Fruit fly (Drosophila melanogaster) whole organism, wandering third instar larva: ENCODE results near the gene CG9777.

ENCODE experiments used
- Abd-B ChIP-seq: fragments of >200 bp; optimal IDR thresholded peaks from 2 replicates; lab custom pipeline; 2017; ENCODE audit warnings: missing biosample characterization, missing genetic modification characterization
- CG32264 ChIP-seq: fragments of 200-800 bp; sonication (Bioruptor generic); optimal IDR thresholded peaks from 2 replicates; lab custom pipeline; 2016; ENCODE audit warnings: missing biosample characterization, missing genetic modification characterization
- CG9705 ChIP-seq: fragments of 200-800 bp; sonication (Bioruptor generic); optimal IDR thresholded peaks from 2 replicates; lab custom pipeline; 2018; ENCODE audit warnings: missing biosample characterization, mild to moderate bottlenecking, missing genetic modification characterization
- CrebA ChIP-seq: fragments of 200-800 bp; sonication (Bioruptor generic); optimal IDR thresholded peaks from 2 replicates; lab custom pipeline; 2016; ENCODE audit warnings: missing biosample characterization, mild to moderate bottlenecking, missing genetic modification characterization, borderline replicate concordance
- Dfd ChIP-seq: fragments of >200 bp; optimal IDR thresholded peaks from 2 replicates; lab custom pipeline; 2017; ENCODE audit warnings: missing biosample characterization, missing genetic modification characterization
- Dif ChIP-seq: fragments of 200-275, 200-300 bp; sonication (Bioruptor generic); optimal IDR thresholded peaks from 2 replicates; lab custom pipeline; 2018; ENCODE audit warnings: missing biosample characterization, missing genetic modification characterization; ENCODE audit not compliant: partially characterized antibody
- GATAd ChIP-seq: sonication (Bioruptor generic); optimal IDR thresholded peaks from 2 replicates; lab custom pipeline; 2016; ENCODE audit warnings: missing biosample characterization, missing genetic modification characterization
- HLH106 ChIP-seq: fragments of 200-800 bp; optimal IDR thresholded peaks from 3 replicates; lab custom pipeline; 2019; ENCODE audit warnings: missing biosample characterization, mild to moderate bottlenecking, missing genetic modification characterization, moderate library complexity
- Hnf4 ChIP-seq: fragments of 200-800 bp; sonication (Bioruptor generic); optimal IDR thresholded peaks from 2 replicates; lab custom pipeline; 2016; ENCODE audit warnings: missing biosample characterization, mild to moderate bottlenecking, missing genetic modification characterization
- Hr78 ChIP-seq: fragments of >200 bp; optimal IDR thresholded peaks from 2 replicates; lab custom pipeline; 2017; ENCODE audit warnings: missing biosample characterization, missing genetic modification characterization
- Hr83 ChIP-seq: fragments of 200-300 bp; sonication (Bioruptor generic); optimal IDR thresholded peaks from 2 replicates; lab custom pipeline; 2016; ENCODE audit warnings: missing biosample characterization, mild to moderate bottlenecking, missing genetic modification characterization, moderate library complexity; ENCODE audit not compliant: poor library complexity, severe bottlenecking
- Jra ChIP-seq: sonication (Bioruptor generic); optimal IDR thresholded peaks from 2 replicates; lab custom pipeline; 2016; ENCODE audit warnings: missing biosample characterization, missing genetic modification characterization
- Mio ChIP-seq: sonication (Bioruptor generic); optimal IDR thresholded peaks from 2 replicates; lab custom pipeline; 2016; ENCODE audit warnings: missing biosample characterization, missing genetic modification characterization
- Myc ChIP-seq: fragments of >200 bp; optimal IDR thresholded peaks from 2 replicates; lab custom pipeline; 2017
- N ChIP-seq: fragments of >200 bp; optimal IDR thresholded peaks from 2 replicates; lab custom pipeline; 2018; ENCODE audit warnings: missing biosample characterization, missing external identifiers, missing genetic modification characterization
- OdsH ChIP-seq: fragments of 200-800 bp; sonication (Bioruptor generic); optimal IDR thresholded peaks from 2 replicates; lab custom pipeline; 2016; ENCODE audit warnings: missing biosample characterization, mild to moderate bottlenecking, missing genetic modification characterization
- Rel ChIP-seq, 2 experiments: fragments of 200-800 bp; sonication (Bioruptor generic) in 1 of 2; optimal IDR thresholded peaks; 2 replicates in 1 of 2; 3 replicates in 1 of 2; lab custom pipeline; 2016 to 2019; ENCODE audit warnings: mild to moderate bottlenecking in 2 of 2, missing biosample characterization in 2 of 2, missing genetic modification characterization in 2 of 2, moderate library complexity in 1 of 2
- Sp1 ChIP-seq: fragments of 200-800 bp; sonication (Bioruptor generic); optimal IDR thresholded peaks from 3 replicates; lab custom pipeline; 2019; ENCODE audit warnings: missing biosample characterization, mild to moderate bottlenecking, missing genetic modification characterization, moderate library complexity
- Vsx2 ChIP-seq: fragments of 200-300, 225-300 bp; sonication (Bioruptor generic); optimal IDR thresholded peaks from 2 replicates; lab custom pipeline; 2018; ENCODE audit warnings: missing biosample characterization, missing genetic modification characterization; ENCODE audit not compliant: partially characterized antibody
- br ChIP-seq: fragments of 200-800 bp; sonication (Bioruptor generic); optimal IDR thresholded peaks from 2 replicates; lab custom pipeline; 2016; ENCODE audit warnings: missing biosample characterization, missing genetic modification characterization
- brk ChIP-seq: fragments of 200-800 bp; sonication (Bioruptor generic); optimal IDR thresholded peaks from 2 replicates; lab custom pipeline; 2016; ENCODE audit warnings: missing biosample characterization, mild to moderate bottlenecking, missing genetic modification characterization
- dl ChIP-seq, 2 experiments: fragments of 175-275, 200-275 bp in 1 of 2; fragments of 200-275 bp in 1 of 2; sonication (Bioruptor generic); optimal IDR thresholded peaks; lab custom pipeline; 2018; ENCODE audit warnings: mild to moderate bottlenecking in 2 of 2, missing biosample characterization in 2 of 2, missing genetic modification characterization in 2 of 2, moderate library complexity in 2 of 2; ENCODE audit not compliant: partially characterized antibody in 2 of 2, insufficient read depth in 1 of 2
- dmrt93B ChIP-seq: fragments of 200-800 bp; sonication (Bioruptor generic); optimal IDR thresholded peaks from 2 replicates; lab custom pipeline; 2018; ENCODE audit warnings: missing biosample characterization, mild to moderate bottlenecking, missing genetic modification characterization
- dsf ChIP-seq: sonication (Bioruptor generic); optimal IDR thresholded peaks from 2 replicates; lab custom pipeline; 2016; ENCODE audit warnings: missing biosample characterization, missing genetic modification characterization, borderline replicate concordance
- ey ChIP-seq: fragments of 200-800 bp; sonication (Bioruptor generic); optimal IDR thresholded peaks from 2 replicates; lab custom pipeline; 2016; ENCODE audit warnings: missing biosample characterization, missing genetic modification characterization
- foxo ChIP-seq, 2 experiments: fragments of 200-800 bp; sonication (Bioruptor generic); optimal IDR thresholded peaks; 2 replicates in 1 of 2; 3 replicates in 1 of 2; lab custom pipeline; 2016 to 2017; ENCODE audit warnings: missing biosample characterization in 2 of 2, missing genetic modification characterization in 2 of 2
- fru ChIP-seq: fragments of 200-800 bp; sonication (Bioruptor generic); optimal IDR thresholded peaks from 3 replicates; lab custom pipeline; 2016; ENCODE audit warnings: missing biosample characterization, mild to moderate bottlenecking, missing genetic modification characterization
- h ChIP-seq: fragments of 200-800 bp; sonication (Bioruptor generic); optimal IDR thresholded peaks from 3 replicates; lab custom pipeline; 2016; ENCODE audit warnings: missing biosample characterization, mild to moderate bottlenecking, missing genetic modification characterization
- jim ChIP-seq: fragments of 175-275, 200-325 bp; sonication (Bioruptor generic); optimal IDR thresholded peaks from 2 replicates; lab custom pipeline; 2016; ENCODE audit warnings: missing biosample characterization, mild to moderate bottlenecking, missing genetic modification characterization
- pan ChIP-seq: fragments of >200 bp; optimal IDR thresholded peaks from 2 replicates; lab custom pipeline; 2017
- psq ChIP-seq: fragments of 200-800 bp; sonication (Bioruptor generic); optimal IDR thresholded peaks from 3 replicates; lab custom pipeline; 2017; ENCODE audit warnings: missing biosample characterization, mild to moderate bottlenecking, missing genetic modification characterization, moderate library complexity
- rgr ChIP-seq: fragments of 200-800 bp; sonication (Bioruptor generic); optimal IDR thresholded peaks from 3 replicates; lab custom pipeline; 2016; ENCODE audit warnings: missing biosample characterization, mild to moderate bottlenecking, missing genetic modification characterization
- sage ChIP-seq: fragments of 200-800 bp; sonication (Bioruptor generic); optimal IDR thresholded peaks from 2 replicates; lab custom pipeline; 2016; ENCODE audit warnings: missing biosample characterization, mild to moderate bottlenecking, missing genetic modification characterization
- sv ChIP-seq: fragments of 200-800 bp; sonication (Bioruptor generic); optimal IDR thresholded peaks from 3 replicates; lab custom pipeline; 2016; ENCODE audit warnings: missing biosample characterization, missing genetic modification characterization
- tai ChIP-seq: sonication (Bioruptor generic); optimal IDR thresholded peaks from 2 replicates; lab custom pipeline; 2016; ENCODE audit warnings: missing biosample characterization, missing genetic modification characterization
- usp ChIP-seq: fragments of >200 bp; optimal IDR thresholded peaks from 2 replicates; lab custom pipeline; 2017; ENCODE audit warnings: missing biosample characterization, missing genetic modification characterization
- woc ChIP-seq: sonication (Bioruptor generic); optimal IDR thresholded peaks from 2 replicates; lab custom pipeline; 2016; ENCODE audit warnings: missing biosample characterization, mild to moderate bottlenecking, missing genetic modification characterization

Gene CG9777

dm6 chrX:16616773-16617738 lies 15.0 kb downstream of the CG9777 start:
- no peak for TF ChIP-seq Hnf4 (GFP tag; lab: Kevin White, UChicago)
- TF ChIP-seq jim (GFP tag; lab: Kevin White, UChicago) = no peak
- no peak for TF ChIP-seq CG32264 (GFP tag; lab: Kevin White, UChicago)
- no peak for TF ChIP-seq sage (GFP tag; lab: Kevin White, UChicago)
- TF ChIP-seq N (GFP tag; lab: Kevin White, UChicago) = no peak
- no peak for TF ChIP-seq woc
- no peak for TF ChIP-seq usp (GFP tag; lab: Kevin White, UChicago)
- TF ChIP-seq Jra (GFP tag; lab: Kevin White, UChicago) = no peak
- TF ChIP-seq Vsx2 = no peak
- TF ChIP-seq dmrt93B (GFP tag; lab: Kevin White, UChicago) = no peak
- TF ChIP-seq HLH106 (tag; lab: Kevin White, UChicago) = peak; percentile 10
- TF ChIP-seq br = no peak
- TF ChIP-seq foxo (GFP tag; optimal IDR thresholded peaks at IDR 0.05; lab: Kevin White, UChicago) = peak in 1 of 2 experiments; percentile 1
- TF ChIP-seq Rel (GFP tag; optimal IDR thresholded peaks at IDR 0.05; lab: Kevin White, UChicago) = no peak
- TF ChIP-seq Rel (tag; optimal IDR thresholded peaks at IDR 0.05; lab: Kevin White, UChicago) = peak; percentile 83

- TF ChIP-seq Sp1 (GFP tag; lab: Kevin White, UChicago) (no peak), brk (GFP tag; lab: Kevin White, UChicago) (no peak), OdsH (GFP tag; lab: Kevin White, UChicago) (no peak), Dfd (GFP tag; lab: Kevin White, UChicago) (peak; percentile 64), sv (GFP tag; lab: Kevin White, UChicago) (no peak), CG9705 (GFP tag; lab: Kevin White, UChicago) (no peak), br (no peak), Hr83 (GFP tag; lab: Kevin White, UChicago) (no peak), Myc (lab: Kevin White, UChicago) (peak; percentile 80), HLH106 (tag; lab: Kevin White, UChicago) (no peak), psq (GFP tag; lab: Kevin White, UChicago) (peak; percentile 8), Hnf4 (GFP tag; lab: Kevin White, UChicago) (no peak), CG32264 (GFP tag; lab: Kevin White, UChicago) (no peak), pan (lab: Kevin White, UChicago) (no peak), rgr (GFP tag; lab: Kevin White, UChicago) (no peak), Abd-B (GFP tag; lab: Kevin White, UChicago) (no peak), dmrt93B (GFP tag; lab: Kevin White, UChicago) (no peak), N (GFP tag; lab: Kevin White, UChicago) (peak; percentile 68), CrebA (no peak), h (peak; percentile 35)
- TF ChIP-seq, all 38 proteins: peak for 5
These were observed 21.4 kb downstream of the CG9777 start, which contains the start of gene mbt for dm6 chrX:16610601-16611058. Gene mbt, plus strand, starts transcription at chrX:16610685.

DNA sequence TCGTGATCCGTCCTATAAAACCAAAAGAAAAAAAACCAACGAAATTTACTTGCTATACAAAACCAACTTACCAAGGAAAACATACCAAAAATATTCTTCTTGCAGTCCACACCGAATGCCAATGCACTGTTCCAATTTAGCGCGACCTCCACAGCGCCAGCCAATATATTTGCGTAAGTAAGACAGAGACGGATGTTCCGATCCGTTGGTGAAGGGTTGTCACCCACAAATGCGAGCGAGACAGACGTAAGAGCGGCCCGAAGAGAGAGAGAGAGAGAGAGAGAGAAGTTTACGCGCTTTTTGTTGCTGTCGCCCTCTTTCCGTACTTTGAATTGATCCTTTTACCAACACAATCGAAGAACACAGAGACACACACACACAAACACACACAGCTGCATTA lies 24.2 kb downstream of the CG9777 start:
- TF ChIP-seq sv (GFP tag; lab: Kevin White, UChicago) = no peak
- no peak for TF ChIP-seq psq (GFP tag; lab: Kevin White, UChicago)
- no peak for TF ChIP-seq Jra (GFP tag; lab: Kevin White, UChicago)
- TF ChIP-seq N (GFP tag; lab: Kevin White, UChicago) = no peak
- no peak for TF ChIP-seq Mio (GFP tag; lab: Kevin White, UChicago)
- TF ChIP-seq Dif (GFP tag; lab: Kevin White, UChicago) = peak; percentile 43

DNA sequence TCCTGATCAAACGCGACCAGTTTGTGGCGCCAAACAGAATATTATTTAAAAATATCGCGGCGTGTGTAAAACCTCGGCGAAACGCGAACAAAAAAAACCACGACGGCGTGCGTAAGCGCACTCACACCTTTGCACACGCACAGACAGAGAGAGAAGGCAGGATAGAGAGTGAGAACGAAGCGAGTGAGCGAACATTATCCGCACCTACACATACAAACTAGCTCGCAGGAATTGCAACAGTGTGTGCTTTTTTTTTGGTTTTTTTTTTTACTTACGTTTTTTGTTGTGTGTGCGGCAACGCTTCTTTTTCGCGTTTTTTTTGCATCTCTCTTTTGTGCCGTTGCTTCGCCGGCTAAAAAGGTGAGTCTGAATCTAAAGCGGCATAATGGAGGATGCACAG lies 32.3 kb downstream of the CG9777 start:
- no peak for TF ChIP-seq sv (GFP tag; lab: Kevin White, UChicago)
- TF ChIP-seq Sp1 (GFP tag; lab: Kevin White, UChicago) = peak; percentile 91
- peak; percentile 10 for TF ChIP-seq sage (GFP tag; lab: Kevin White, UChicago)
- TF ChIP-seq Mio (GFP tag; lab: Kevin White, UChicago) = no peak
- TF ChIP-seq CG9705 (GFP tag; lab: Kevin White, UChicago) = peak; percentile 31
- no peak for TF ChIP-seq brk (GFP tag; lab: Kevin White, UChicago)
- TF ChIP-seq fru = peak; percentile 16
- TF ChIP-seq h = peak; percentile 30
- no peak for TF ChIP-seq pan (lab: Kevin White, UChicago)
- no peak for TF ChIP-seq dmrt93B (GFP tag; lab: Kevin White, UChicago)
- TF ChIP-seq Vsx2 = no peak
- TF ChIP-seq dsf (GFP tag; lab: Kevin White, UChicago) = no peak
- no peak for TF ChIP-seq HLH106 (tag; lab: Kevin White, UChicago)
- TF ChIP-seq br = no peak
- TF ChIP-seq Jra (GFP tag; lab: Kevin White, UChicago) = peak; percentile 2
- peak; percentile 71 for TF ChIP-seq Hr83 (GFP tag; lab: Kevin White, UChicago)
- TF ChIP-seq dl (GFP tag; optimal IDR thresholded peaks at IDR 0.05; lab: Kevin White, UChicago; ENCODE audit: insufficient read depth in 1 of 2, partially characterized antibody in 2 of 2) = peak in 1 of 2 experiments; percentile 58
- TF ChIP-seq Hr78 (GFP tag; lab: Kevin White, UChicago) = no peak
- TF ChIP-seq Dif (GFP tag; lab: Kevin White, UChicago) = peak; percentile 58
- peak in 1 of 2 experiments; percentile 85 for TF ChIP-seq foxo (GFP tag; optimal IDR thresholded peaks at IDR 0.05; lab: Kevin White, UChicago)
- no peak for TF ChIP-seq woc
- TF ChIP-seq GATAd (GFP tag; lab: Kevin White, UChicago) = no peak
- no peak for TF ChIP-seq ey (GFP tag; lab: Kevin White, UChicago)
- no peak for TF ChIP-seq Dfd (GFP tag; lab: Kevin White, UChicago)
- no peak for TF ChIP-seq tai (GFP tag; lab: Kevin White, UChicago)
- TF ChIP-seq usp (GFP tag; lab: Kevin White, UChicago) = no peak
